Fruit fly (Drosophila melanogaster) whole organism, prepupa: Measurements from ENCODE around the gene CG13894.

Experiments
- CG10631 ChIP-seq: fragments of 200-800 bp; sonication (Bioruptor generic); optimal IDR thresholded peaks from 2 replicates; lab custom pipeline; 2016; ENCODE audit warnings: missing biosample characterization, missing genetic modification characterization
- CG10669 ChIP-seq: fragments of 200-800 bp; sonication (Bioruptor generic); optimal IDR thresholded peaks from 3 replicates; lab custom pipeline; 2018; ENCODE audit warnings: missing biosample characterization, mild to moderate bottlenecking, missing genetic modification characterization, moderate library complexity
- CG11294 ChIP-seq: fragments of 200-800 bp; sonication (Bioruptor generic); IDR thresholded peaks from 2 replicates; pipeline ENCODE4 v1.3.6; 2022; ENCODE audit warnings: missing biosample characterization, missing genetic modification characterization
- CG11762 ChIP-seq: fragments of 200-800 bp; sonication (Bioruptor generic); optimal IDR thresholded peaks from 3 replicates; lab custom pipeline; 2016; ENCODE audit warnings: missing biosample characterization, missing genetic modification characterization; ENCODE audit not compliant: insufficient read depth
- CG11902 ChIP-seq: fragments of 200-800 bp; sonication (Bioruptor generic); optimal IDR thresholded peaks from 3 replicates; lab custom pipeline; 2016; ENCODE audit warnings: missing biosample characterization, missing genetic modification characterization
- CG15336 ChIP-seq: fragments of 200-800 bp; sonication (Bioruptor generic); IDR thresholded peaks from 2 replicates; pipeline ENCODE4 v1.3.6; 2022; ENCODE audit warnings: missing biosample characterization, missing genetic modification characterization
- CG1621 ChIP-seq: fragments of 200-800 bp; sonication (Bioruptor generic); optimal IDR thresholded peaks from 3 replicates; lab custom pipeline; 2018; ENCODE audit warnings: missing biosample characterization, mild to moderate bottlenecking, missing genetic modification characterization
- CG16779 ChIP-seq: fragments of 200-800 bp; sonication (Bioruptor generic); optimal IDR thresholded peaks from 3 replicates; lab custom pipeline; 2017; ENCODE audit warnings: missing biosample characterization, mild to moderate bottlenecking, missing genetic modification characterization
- CG3032 ChIP-seq: fragments of 200-800 bp; optimal IDR thresholded peaks from 2 replicates; lab custom pipeline; 2019; ENCODE audit warnings: missing biosample characterization, mild to moderate bottlenecking, missing genetic modification characterization, moderate library complexity
- CG32006 ChIP-seq: fragments of 200-800 bp; sonication (Bioruptor generic); optimal IDR thresholded peaks from 3 replicates; lab custom pipeline; 2017; ENCODE audit warnings: missing biosample characterization, mild to moderate bottlenecking, missing genetic modification characterization
- CG3919 ChIP-seq: fragments of 200-800 bp; sonication (Bioruptor generic); optimal IDR thresholded peaks from 3 replicates; lab custom pipeline; 2016; ENCODE audit warnings: missing biosample characterization, missing genetic modification characterization
- CG4318 ChIP-seq: fragments of 200-800 bp; sonication (Bioruptor generic); optimal IDR thresholded peaks from 3 replicates; lab custom pipeline; 2017; ENCODE audit warnings: missing biosample characterization, mild to moderate bottlenecking, missing genetic modification characterization
- CG6163 ChIP-seq: fragments of 200-800 bp; sonication (Bioruptor generic); IDR thresholded peaks from 3 replicates; pipeline ENCODE4 v1.3.6; 2022; ENCODE audit warnings: missing biosample characterization, missing genetic modification characterization
- CG6276 ChIP-seq: fragments of 200-800 bp; sonication (Bioruptor generic); optimal IDR thresholded peaks from 2 replicates; lab custom pipeline; 2017; ENCODE audit warnings: missing biosample characterization, mild to moderate bottlenecking, missing genetic modification characterization
- CG6792 ChIP-seq: fragments of 200-800 bp; sonication (Bioruptor generic); optimal IDR thresholded peaks from 3 replicates; lab custom pipeline; 2016; ENCODE audit warnings: missing biosample characterization, missing genetic modification characterization
- CG6808 ChIP-seq: fragments of 200-800 bp; sonication (Bioruptor generic); optimal IDR thresholded peaks from 3 replicates; lab custom pipeline; 2017; ENCODE audit warnings: missing biosample characterization, missing genetic modification characterization, mild to moderate bottlenecking, moderate library complexity, missing genetic modification reagents
- CG6854 ChIP-seq: fragments of 200-800 bp; sonication (Bioruptor generic); optimal IDR thresholded peaks from 2 replicates; lab custom pipeline; 2017; ENCODE audit warnings: missing biosample characterization, mild to moderate bottlenecking, missing genetic modification characterization
- CG7368 ChIP-seq: fragments of 200-800 bp; sonication (Bioruptor generic); optimal IDR thresholded peaks from 3 replicates; lab custom pipeline; 2016; ENCODE audit warnings: missing biosample characterization, missing genetic modification characterization
- CG8119 ChIP-seq: fragments of 200-800 bp; sonication (Bioruptor generic); IDR thresholded peaks from 3 replicates; pipeline ENCODE4 v1.3.6; 2022; ENCODE audit warnings: missing biosample characterization, missing genetic modification characterization
- CG8319 ChIP-seq: fragments of 200-800 bp; sonication (Bioruptor generic); optimal IDR thresholded peaks from 3 replicates; lab custom pipeline; 2016; ENCODE audit warnings: missing biosample characterization, missing genetic modification characterization
- CG8632 ChIP-seq: fragments of 200-800 bp; sonication (Bioruptor generic); optimal IDR thresholded peaks from 3 replicates; lab custom pipeline; 2016; ENCODE audit warnings: missing biosample characterization, missing genetic modification characterization
- CG9139 ChIP-seq: fragments of 200-800 bp; sonication (Bioruptor generic); optimal IDR thresholded peaks from 3 replicates; lab custom pipeline; 2017; ENCODE audit warnings: missing biosample characterization, mild to moderate bottlenecking, missing genetic modification characterization
- Eip75B ChIP-seq: fragments of 200-800 bp; sonication (Bioruptor generic); optimal IDR thresholded peaks from 3 replicates; lab custom pipeline; 2016; ENCODE audit warnings: missing biosample characterization, missing genetic modification characterization
- Eip78C ChIP-seq: fragments of 200-800 bp; sonication (Bioruptor generic); peaks from one replicate; lab custom pipeline; 2016; ENCODE audit warnings: missing biosample characterization, missing genetic modification characterization
- Eip93F ChIP-seq: fragments of 200-800 bp; sonication (Bioruptor generic); optimal IDR thresholded peaks from 2 replicates; lab custom pipeline; 2016; ENCODE audit warnings: missing biosample characterization, mild to moderate bottlenecking, missing genetic modification characterization
- Ets21C ChIP-seq: fragments of 200-800 bp; sonication (Bioruptor generic); optimal IDR thresholded peaks from 3 replicates; lab custom pipeline; 2016; ENCODE audit warnings: missing biosample characterization, missing genetic modification characterization
- Ets96B ChIP-seq: fragments of 200-800 bp; optimal IDR thresholded peaks from 2 replicates; lab custom pipeline; 2019; ENCODE audit warnings: missing biosample characterization, mild to moderate bottlenecking, missing genetic modification characterization, moderate library complexity
- Gug ChIP-seq: fragments of 200-800 bp; sonication (Bioruptor generic); IDR thresholded peaks from 2 replicates; pipeline ENCODE4 v1.3.6; 2022; ENCODE audit warnings: missing biosample characterization, missing genetic modification characterization
- Hr38 ChIP-seq: sonication (Bioruptor generic); optimal IDR thresholded peaks from 2 replicates; lab custom pipeline; 2016; ENCODE audit warnings: missing biosample characterization, missing genetic modification characterization
- Hr39 ChIP-seq: fragments of 200-800 bp; sonication (Bioruptor generic); optimal IDR thresholded peaks from 2 replicates; lab custom pipeline; 2016; ENCODE audit warnings: missing biosample characterization, missing genetic modification characterization
- Hr4 ChIP-seq: fragments of 200-800 bp; sonication (Bioruptor generic); optimal IDR thresholded peaks from 3 replicates; lab custom pipeline; 2016; ENCODE audit warnings: missing biosample characterization, missing genetic modification characterization
- Lpt ChIP-seq: fragments of 200-800 bp; sonication (Bioruptor generic); optimal IDR thresholded peaks from 3 replicates; lab custom pipeline; 2016; ENCODE audit warnings: missing biosample characterization, missing genetic modification characterization
- Met ChIP-seq: fragments of 200-800 bp; sonication (Bioruptor generic); optimal IDR thresholded peaks from 3 replicates; lab custom pipeline; 2016; ENCODE audit warnings: missing biosample characterization, missing genetic modification characterization
- OdsH ChIP-seq: fragments of 200-800 bp; sonication (Bioruptor generic); optimal IDR thresholded peaks from 3 replicates; lab custom pipeline; 2016; ENCODE audit warnings: missing biosample characterization, missing genetic modification characterization
- Smox ChIP-seq: fragments of 200-800 bp; sonication (Bioruptor generic); optimal IDR thresholded peaks from 3 replicates; lab custom pipeline; 2016; ENCODE audit warnings: missing biosample characterization, missing genetic modification characterization
- Sox102F ChIP-seq: fragments of 200-800 bp; sonication (Bioruptor generic); optimal IDR thresholded peaks from 2 replicates; lab custom pipeline; 2016; ENCODE audit warnings: missing biosample characterization, mild to moderate bottlenecking, missing genetic modification characterization
- Sox14 ChIP-seq: fragments of 200-800 bp; sonication (Bioruptor generic); optimal IDR thresholded peaks from 3 replicates; lab custom pipeline; 2016; ENCODE audit warnings: missing biosample characterization, missing genetic modification characterization
- achi ChIP-seq: fragments of 200-800 bp; sonication (Bioruptor generic); optimal IDR thresholded peaks from 3 replicates; lab custom pipeline; 2016; ENCODE audit warnings: missing biosample characterization, missing genetic modification characterization
- cyc ChIP-seq: fragments of 200-800 bp; sonication (Bioruptor generic); optimal IDR thresholded peaks from 3 replicates; lab custom pipeline; 2016; ENCODE audit warnings: missing biosample characterization, missing genetic modification characterization
- dac ChIP-seq: fragments of 200-800 bp; sonication (Bioruptor generic); optimal IDR thresholded peaks from 2 replicates; lab custom pipeline; 2017; ENCODE audit warnings: missing biosample characterization, mild to moderate bottlenecking, missing genetic modification characterization
- dsx ChIP-seq: fragments of 200-800 bp; optimal IDR thresholded peaks from 3 replicates; lab custom pipeline; 2019; ENCODE audit warnings: missing biosample characterization, mild to moderate bottlenecking, missing genetic modification characterization, moderate library complexity; ENCODE audit not compliant: poor library complexity, severe bottlenecking
- esn ChIP-seq: fragments of 200-800 bp; sonication (Bioruptor generic); optimal IDR thresholded peaks from 2 replicates; lab custom pipeline; 2016; ENCODE audit warnings: missing biosample characterization, mild to moderate bottlenecking, missing genetic modification characterization, moderate library complexity
- fd59A ChIP-seq: fragments of 200-800 bp; sonication (Bioruptor generic); optimal IDR thresholded peaks from 2 replicates; lab custom pipeline; 2017; ENCODE audit warnings: missing biosample characterization, mild to moderate bottlenecking, missing genetic modification characterization, missing genetic modification reagents
- fd85E ChIP-seq: fragments of 200-800 bp; sonication (Bioruptor generic); optimal IDR thresholded peaks from 3 replicates; lab custom pipeline; 2016; ENCODE audit warnings: missing biosample characterization, missing genetic modification characterization
- fkh ChIP-seq: fragments of 200-800 bp; sonication (Bioruptor generic); optimal IDR thresholded peaks from 3 replicates; lab custom pipeline; 2017; ENCODE audit warnings: missing biosample characterization, mild to moderate bottlenecking, missing genetic modification characterization, moderate library complexity
- lz ChIP-seq: fragments of 200-800 bp; sonication (Bioruptor generic); optimal IDR thresholded peaks from 3 replicates; lab custom pipeline; 2016; ENCODE audit warnings: missing biosample characterization, missing genetic modification characterization
- net ChIP-seq: fragments of 200-800 bp; sonication (Bioruptor generic); optimal IDR thresholded peaks from 3 replicates; lab custom pipeline; 2016; ENCODE audit warnings: missing biosample characterization, missing genetic modification characterization
- pdm3 ChIP-seq: fragments of 200-800 bp; sonication (Bioruptor generic); optimal IDR thresholded peaks from 3 replicates; lab custom pipeline; 2016; ENCODE audit warnings: missing biosample characterization, missing genetic modification characterization
- salr ChIP-seq, 2 experiments: fragments of 200-800 bp; sonication (Bioruptor generic); optimal IDR thresholded peaks; 3 replicates each; lab custom pipeline; 2016 to 2018; ENCODE audit warnings: missing biosample characterization in 2 of 2, missing genetic modification characterization in 2 of 2, mild to moderate bottlenecking in 1 of 2
- spab ChIP-seq: fragments of 200-800 bp; sonication (Bioruptor generic); optimal IDR thresholded peaks from 2 replicates; lab custom pipeline; 2017; ENCODE audit warnings: missing biosample characterization, mild to moderate bottlenecking, missing genetic modification characterization, missing genetic modification reagents
- ss ChIP-seq, 2 experiments: fragments of 200-800 bp; sonication (Bioruptor generic); optimal IDR thresholded peaks; 2 replicates in 1 of 2; 3 replicates in 1 of 2; lab custom pipeline; 2017 to 2018; ENCODE audit warnings: mild to moderate bottlenecking in 2 of 2, missing biosample characterization in 2 of 2, missing genetic modification characterization in 2 of 2, moderate library complexity in 1 of 2
- svp ChIP-seq: fragments of 200-800 bp; sonication (Bioruptor generic); peaks from one replicate; lab custom pipeline; 2016; ENCODE audit warnings: missing biosample characterization, missing genetic modification characterization
- topi ChIP-seq: fragments of 200-800 bp; sonication (Bioruptor generic); optimal IDR thresholded peaks from 3 replicates; lab custom pipeline; 2016; ENCODE audit warnings: missing biosample characterization, missing genetic modification characterization

The CG13894 gene

DNA sequence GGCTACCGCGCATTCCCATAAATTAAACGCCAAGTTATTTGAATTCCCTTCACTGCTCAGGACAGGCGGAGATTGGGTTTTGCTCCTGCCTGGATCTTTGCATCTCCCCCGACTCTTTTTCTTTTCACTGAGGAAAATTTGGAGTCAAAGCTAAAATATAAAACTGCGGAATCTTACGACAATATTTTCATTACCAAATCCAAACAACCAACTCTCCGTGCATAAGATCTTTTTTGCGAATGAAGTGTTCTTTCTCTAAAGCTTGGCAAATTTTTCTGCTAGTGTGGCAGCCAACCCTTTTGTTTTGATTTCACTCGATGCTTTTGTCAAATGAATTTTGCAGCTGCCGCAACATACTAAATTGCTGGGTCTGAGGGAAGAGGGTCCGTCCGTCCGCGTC, 28.9 kb upstream of the CG13894 start:
- peak; percentile 76 for TF ChIP-seq CG6854 (GFP tag; lab: Kevin White, UChicago)
- peak; percentile 92 for TF ChIP-seq Met (GFP tag; lab: Kevin White, UChicago)
- TF ChIP-seq Ets21C: peak; percentile 84
- peak; percentile 83 for TF ChIP-seq Eip93F
- TF ChIP-seq CG6792 (GFP tag; lab: Kevin White, UChicago): peak; percentile 78
- TF ChIP-seq Lpt: no peak
- peak; percentile 82 for TF ChIP-seq Eip78C (GFP tag; lab: Kevin White, UChicago)
- no peak for TF ChIP-seq CG4318 (GFP tag; lab: Kevin White, UChicago)
- peak; percentile 90 for TF ChIP-seq Sox102F (GFP tag; lab: Kevin White, UChicago)
- TF ChIP-seq fkh (GFP tag; lab: Kevin White, UChicago): no peak
- TF ChIP-seq CG8119 (GFP tag; lab: Robert Waterston, UW): no peak
- peak; percentile 66; the same call in 2 of the 3 replicates for TF ChIP-seq CG6163 (GFP tag; lab: Robert Waterston, UW)
- no peak for TF ChIP-seq Hr4 (GFP tag; lab: Kevin White, UChicago)
- TF ChIP-seq CG7368 (GFP tag; lab: Kevin White, UChicago): peak; percentile 53
- peak; percentile 39 for TF ChIP-seq CG3032 (tag; lab: Kevin White, UChicago)
- TF ChIP-seq CG8632 (GFP tag; lab: Kevin White, UChicago): peak; percentile 31
- peak; percentile 26 for TF ChIP-seq CG11762 (GFP tag; lab: Kevin White, UChicago)
- TF ChIP-seq CG15336 (GFP tag; lab: Robert Waterston, UW): no peak
- peak; percentile 90 for TF ChIP-seq esn (GFP tag; lab: Kevin White, UChicago)
- TF ChIP-seq CG8319 (GFP tag; lab: Kevin White, UChicago): peak; percentile 29
- peak; percentile 49 for TF ChIP-seq net (GFP tag; lab: Kevin White, UChicago)
- no peak for TF ChIP-seq dac (GFP tag; lab: Kevin White, UChicago)
- peak; percentile 91 for TF ChIP-seq Hr39 (GFP tag; lab: Kevin White, UChicago)
- no peak for TF ChIP-seq fd59A
- no peak for TF ChIP-seq salr (GFP tag; optimal IDR thresholded peaks at IDR 0.05; lab: Kevin White, UChicago)
- no peak for TF ChIP-seq CG32006 (GFP tag; lab: Kevin White, UChicago)
- TF ChIP-seq dsx (GFP tag; lab: Kevin White, UChicago): peak; percentile 30
- no peak for TF ChIP-seq ss (GFP tag; optimal IDR thresholded peaks at IDR 0.05; lab: Kevin White, UChicago)
- TF ChIP-seq fd85E (GFP tag; lab: Kevin White, UChicago): no peak
- peak; percentile 91 for TF ChIP-seq cyc (GFP tag; lab: Kevin White, UChicago)
- TF ChIP-seq CG3919 (GFP tag; lab: Kevin White, UChicago): peak; percentile 77
- TF ChIP-seq Hr38 (GFP tag; lab: Kevin White, UChicago): no peak
- peak; percentile 68 for TF ChIP-seq Eip75B (GFP tag; lab: Kevin White, UChicago)
- TF ChIP-seq Ets96B: peak; percentile 26
- TF ChIP-seq CG1621 (tag; lab: Kevin White, UChicago): peak; percentile 32
- peak; percentile 94 for TF ChIP-seq svp (GFP tag; lab: Kevin White, UChicago)
- peak; percentile 57 for TF ChIP-seq OdsH (GFP tag; lab: Kevin White, UChicago)
- peak; percentile 86 for TF ChIP-seq Smox (GFP tag; lab: Kevin White, UChicago)
- TF ChIP-seq CG6808: no peak
- TF ChIP-seq pdm3 (GFP tag; lab: Kevin White, UChicago): peak; percentile 75
- no peak for TF ChIP-seq CG6276
- TF ChIP-seq Gug: no peak
- TF ChIP-seq Sox14: peak; percentile 79
- peak; percentile 20 for TF ChIP-seq spab
- no peak for TF ChIP-seq CG9139 (GFP tag; lab: Kevin White, UChicago)
- peak; percentile 53 for TF ChIP-seq CG10669
- peak; percentile 62 for TF ChIP-seq achi (GFP tag; lab: Kevin White, UChicago)
- TF ChIP-seq CG11294 (GFP tag; lab: Robert Waterston, UW): no peak
- TF ChIP-seq topi (GFP tag; lab: Kevin White, UChicago): peak; percentile 89
- TF ChIP-seq CG16779 (tag; lab: Kevin White, UChicago): no peak
- peak; percentile 91 for TF ChIP-seq lz (GFP tag; lab: Kevin White, UChicago)
- peak; percentile 51 for TF ChIP-seq CG10631 (GFP tag; lab: Kevin White, UChicago)
- TF ChIP-seq CG11902 (GFP tag; lab: Kevin White, UChicago): peak; percentile 43
